Worm (Caenorhabditis elegans) whole organism, midembryonic: Measurements from ENCODE around the gene lips-10.
"Not testable (repeated sequence)": the region's sequence is repeated elsewhere in the genome, so short reads cannot be mapped to it uniquely, and the experiment has no call there.

Source experiments
- cog-1 ChIP-seq: sonication (generic microtip); optimal IDR thresholded peaks from 2 replicates; lab custom pipeline; 2016; ENCODE audit warnings: missing genetic modification characterization, missing compliant biosample characterization
- flt-1 ChIP-seq: fragments of 200-800 bp; sonication (Bioruptor generic); IDR thresholded peaks from 2 replicates; pipeline ENCODE4 v1.3.6; 2022; ENCODE audit warnings: missing genetic modification characterization, missing compliant biosample characterization
- med-1 ChIP-seq: sonication (generic microtip); optimal IDR thresholded peaks from 2 replicates; lab custom pipeline; 2017; ENCODE audit warnings: missing genetic modification characterization, mild to moderate bottlenecking, missing compliant biosample characterization, antibody characterized with exemption, missing genetic modification reagents; ENCODE audit not compliant: insufficient read depth
- ztf-23 ChIP-seq: fragments of 200-800 bp; sonication (Bioruptor generic); IDR thresholded peaks from 2 replicates; pipeline ENCODE4 v1.3.6; 2022; ENCODE audit warnings: missing genetic modification reagents, missing genetic modification characterization, missing compliant biosample characterization
- ztf-29 ChIP-seq: fragments of 200-800 bp; sonication (Bioruptor generic); IDR thresholded peaks from 2 replicates; pipeline ENCODE4 v1.3.6; 2022; ENCODE audit warnings: missing genetic modification reagents, missing genetic modification characterization, missing compliant biosample characterization

DNA sequence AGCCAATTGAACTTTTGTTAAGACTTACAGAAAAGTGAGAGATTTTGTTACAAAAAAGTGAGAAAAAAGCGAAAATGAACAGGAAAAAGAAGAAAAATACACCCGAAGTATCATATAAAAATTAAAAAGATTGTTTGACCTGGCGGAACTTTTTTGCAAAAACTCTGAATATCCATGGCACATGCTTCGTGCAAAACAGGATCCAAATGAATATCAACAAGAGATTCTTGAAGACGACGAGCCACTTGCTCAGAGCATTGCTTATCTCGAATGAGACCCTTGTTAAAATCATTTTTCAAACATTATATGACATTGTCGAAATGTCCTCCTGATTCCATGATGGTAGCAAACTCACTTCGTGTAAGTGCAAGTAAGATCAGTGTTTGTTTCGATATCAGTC, 19.2 kb upstream of the lips-10 start, which contains the start of gene F14E5.8:
- TF ChIP-seq ztf-29 (GFP tag; lab: Robert Waterston, UW); ztf-23 (GFP tag; lab: Robert Waterston, UW); cog-1 (tag; lab: Kevin White, UChicago); med-1; flt-1 (GFP tag; lab: Robert Waterston, UW): not testable (repeated sequence)
